Worm (Caenorhabditis elegans): ENCODE results near the gene Y51B9A.8.

The Y51B9A.8 gene

DNA sequence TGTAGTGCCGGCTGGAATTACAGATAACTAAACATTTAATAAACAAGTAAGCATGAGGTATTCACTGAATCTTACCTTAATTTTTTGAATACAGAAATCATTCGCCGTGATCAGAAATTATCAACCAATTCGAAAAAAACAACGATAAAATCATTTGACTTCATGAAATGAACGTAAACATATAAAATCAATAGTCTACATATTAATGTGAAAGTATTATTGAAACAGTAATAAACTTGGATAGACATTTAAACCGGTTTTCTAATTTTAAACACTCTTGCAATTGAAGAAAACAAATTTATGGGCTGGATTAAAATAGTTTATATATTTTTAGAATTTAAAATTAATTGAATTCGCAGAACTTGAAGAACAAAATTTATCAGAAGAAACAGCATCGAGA, 43.2 kb downstream of the Y51B9A.8 start, which contains the start of gene chil-16:
Gene chil-16, minus strand, starts transcription at position 101 of the 400 bp plus-strand sequence.
- TF ChIP-seq hif-1 (tag; optimal IDR thresholded peaks at IDR 0.05) (no peak), F37D6.2 (tag; optimal IDR thresholded peaks at IDR 0.05) (no peak), nhr-6 (tag; optimal IDR thresholded peaks at IDR 0.05) (no peak), nhr-237 (tag; optimal IDR thresholded peaks at IDR 0.05) (no peak), Y75B8A.6 (GFP tag; IDR thresholded peaks at IDR 0.05) (no peak), daf-16 (GFP tag; optimal IDR thresholded peaks at IDR 0.05) (no peak), daf-16 (tag; optimal IDR thresholded peaks at IDR 0.05) (no peak), dmd-8 (GFP tag; IDR thresholded peaks at IDR 0.05) (no peak), madf-9 (GFP tag; conservative IDR thresholded peaks at IDR 0.05) (no peak)

DNA sequence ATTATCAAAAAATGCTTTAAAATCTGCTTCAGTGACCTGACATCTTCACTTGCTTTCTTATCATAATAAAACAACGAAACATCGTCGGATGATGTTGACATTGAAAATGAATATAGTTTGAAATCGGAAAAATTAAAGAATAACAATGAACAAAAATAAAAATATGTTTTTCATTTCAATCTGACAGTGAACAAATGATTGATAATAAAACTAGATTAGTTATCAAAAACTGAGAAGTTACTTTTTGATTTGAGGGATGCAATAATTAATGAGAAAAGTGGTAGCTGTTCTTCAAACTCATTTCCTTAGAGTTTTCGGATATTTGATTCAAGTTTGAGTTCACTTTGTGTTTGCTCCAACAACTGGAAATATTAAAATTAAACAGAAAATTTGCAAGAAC, 44.9 kb downstream of the Y51B9A.8 start, which contains the start of gene chil-15:
Gene chil-15, minus strand, starts transcription at position 101 of the 400 bp plus-strand sequence.
- TF ChIP-seq aly-2 (tag; optimal IDR thresholded peaks at IDR 0.05), result no peak
- TF ChIP-seq dmd-8 (GFP tag; IDR thresholded peaks at IDR 0.05), result no peak
- TF ChIP-seq lin-15B (tag; optimal IDR thresholded peaks at IDR 0.05), result no peak
- no peak for TF ChIP-seq R02D3.7 (tag; optimal IDR thresholded peaks at IDR 0.05)
- TF ChIP-seq lin-13 (GFP tag; optimal IDR thresholded peaks at IDR 0.05), result no peak
- no peak for TF ChIP-seq tra-1 (GFP tag; IDR thresholded peaks at IDR 0.05)

DNA sequence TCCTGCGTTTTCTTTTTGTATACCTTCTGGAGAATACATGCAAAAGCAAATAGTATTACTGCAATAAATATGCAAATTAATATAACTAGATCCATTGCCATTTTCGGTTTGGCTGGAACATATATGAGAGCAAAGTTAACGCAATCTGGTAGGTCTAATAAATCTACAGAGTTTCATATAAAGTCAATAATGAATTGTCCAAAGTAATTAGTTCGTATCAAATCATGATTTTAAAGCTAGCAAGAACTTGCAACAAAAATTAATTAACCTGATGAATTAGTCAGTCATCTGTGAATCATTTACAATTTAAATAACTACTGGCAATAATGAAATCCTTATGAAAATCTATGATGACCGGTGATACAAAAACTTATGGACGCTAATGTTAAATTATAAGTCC, 46.7 kb downstream of the Y51B9A.8 start, which contains the start of gene R09D1.13:
Gene R09D1.13, minus strand, starts transcription at position 101 of the 400 bp plus-strand sequence.
- no peak for TF ChIP-seq php-3 (GFP tag; IDR thresholded peaks at IDR 0.05)
- TF ChIP-seq lin-39 (tag; optimal IDR thresholded peaks at IDR 0.05), result no peak
- TF ChIP-seq dpl-1 (GFP tag; optimal IDR thresholded peaks at IDR 0.05), result no peak
- TF ChIP-seq nhr-111 (GFP tag; optimal IDR thresholded peaks at IDR 0.05), result no peak
- TF ChIP-seq mxl-3 (GFP tag; optimal IDR thresholded peaks at IDR 0.05), result no peak
- TF ChIP-seq R02D3.7 (tag; optimal IDR thresholded peaks at IDR 0.05), result no peak
- TF ChIP-seq egl-27 (tag; optimal IDR thresholded peaks at IDR 0.05), result no peak
- TF ChIP-seq hlh-30 (tag; optimal IDR thresholded peaks at IDR 0.05; ENCODE audit: insufficient read depth), result no peak
- no peak for TF ChIP-seq nhr-28 (tag; optimal IDR thresholded peaks at IDR 0.05)
- TF ChIP-seq lin-1 (GFP tag; IDR thresholded peaks at IDR 0.05), result no peak
- TF ChIP-seq spr-3 (GFP tag; optimal IDR thresholded peaks at IDR 0.05), result no peak
- no peak for TF ChIP-seq nhr-42 (GFP tag; IDR thresholded peaks at IDR 0.05)
- TF ChIP-seq daf-16 (GFP tag; optimal IDR thresholded peaks at IDR 0.05), result no peak
- TF ChIP-seq daf-16 (tag; optimal IDR thresholded peaks at IDR 0.05), result no peak

DNA sequence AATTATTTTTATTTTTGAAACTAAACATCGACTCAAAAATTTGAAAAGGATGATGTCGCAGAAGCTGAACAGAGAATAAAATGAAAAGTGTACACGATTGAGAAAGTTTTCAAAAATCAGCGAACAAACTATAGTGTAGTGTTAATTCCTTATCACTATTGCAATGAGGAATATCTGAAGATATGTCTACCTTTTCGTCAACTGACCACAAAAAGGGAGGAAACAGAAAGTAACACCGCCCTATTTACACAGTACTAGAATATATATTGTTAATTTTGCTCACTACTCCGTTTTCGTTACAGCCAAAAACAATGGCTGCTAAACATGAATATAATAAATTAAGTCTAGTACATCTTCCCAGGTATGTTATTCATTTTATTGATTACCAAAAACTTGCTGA, 49.3 kb downstream of the Y51B9A.8 start, which contains the start of gene chil-18:
Gene chil-18, plus strand, starts transcription at position 301 of the 400 bp plus-strand sequence.
- TF ChIP-seq gei-8 (GFP tag; optimal IDR thresholded peaks at IDR 0.05) (no peak), nhr-111 (GFP tag; optimal IDR thresholded peaks at IDR 0.05) (no peak), ama-1 (optimal IDR thresholded peaks at IDR 0.05) (no peak), zfp-3 (GFP tag; conservative IDR thresholded peaks at IDR 0.05) (no peak), daf-16 (GFP tag; optimal IDR thresholded peaks at IDR 0.05) (no peak), daf-16 (tag; optimal IDR thresholded peaks at IDR 0.05) (no peak)
